Worm (Caenorhabditis elegans) whole organism, late embryonic: ENCODE measurements around the gene ZK688.12.
"Not testable (repeated sequence)": the region's sequence is repeated elsewhere in the genome, so short reads cannot be mapped to it uniquely, and the experiment has no call there.

ENCODE experiments used
- F13H6.1 ChIP-seq: sonication (generic microtip); optimal IDR thresholded peaks from 2 replicates; lab custom pipeline; 2016; ENCODE audit warnings: missing genetic modification characterization, missing compliant biosample characterization
- Y22D7AL.16 ChIP-seq: sonication (generic microtip); optimal IDR thresholded peaks from 2 replicates; lab custom pipeline; 2016; ENCODE audit warnings: missing genetic modification characterization, missing compliant biosample characterization
- ama-1 ChIP-seq: fragments of 150-350 bp; optimal IDR thresholded peaks from 2 replicates; lab custom pipeline; 2014
- ceh-2 ChIP-seq: sonication (generic microtip); optimal IDR thresholded peaks from 2 replicates; lab custom pipeline; 2016; ENCODE audit warnings: missing genotype, missing genetic modification characterization, missing compliant biosample characterization
- ceh-22 ChIP-seq: sonication (generic microtip); optimal IDR thresholded peaks from 2 replicates; lab custom pipeline; 2017; ENCODE audit warnings: missing biosample characterization, missing genetic modification characterization
- ceh-34 ChIP-seq: sonication (generic microtip); optimal IDR thresholded peaks from 2 replicates; lab custom pipeline; 2016; ENCODE audit warnings: mild to moderate bottlenecking, missing genetic modification characterization, missing compliant biosample characterization
- ceh-48 ChIP-seq: sonication (generic microtip); optimal IDR thresholded peaks from 2 replicates; lab custom pipeline; 2016; ENCODE audit warnings: missing genetic modification characterization, inconsistent platforms, missing compliant biosample characterization
- ceh-9 ChIP-seq: sonication (generic microtip); optimal IDR thresholded peaks from 2 replicates; lab custom pipeline; 2016; ENCODE audit warnings: mild to moderate bottlenecking, missing genetic modification characterization, inconsistent platforms, missing compliant biosample characterization
- pag-3 ChIP-seq: sonication (generic microtip); optimal IDR thresholded peaks from 2 replicates; lab custom pipeline; 2016; ENCODE audit warnings: missing compliant biosample characterization, missing genetic modification characterization, borderline replicate concordance
- pha-4 ChIP-seq: fragments of 150-350 bp; optimal IDR thresholded peaks from 2 replicates; lab custom pipeline; 2018; ENCODE audit warnings: missing biosample characterization, missing genetic modification reagents, missing genetic modification characterization

DNA sequence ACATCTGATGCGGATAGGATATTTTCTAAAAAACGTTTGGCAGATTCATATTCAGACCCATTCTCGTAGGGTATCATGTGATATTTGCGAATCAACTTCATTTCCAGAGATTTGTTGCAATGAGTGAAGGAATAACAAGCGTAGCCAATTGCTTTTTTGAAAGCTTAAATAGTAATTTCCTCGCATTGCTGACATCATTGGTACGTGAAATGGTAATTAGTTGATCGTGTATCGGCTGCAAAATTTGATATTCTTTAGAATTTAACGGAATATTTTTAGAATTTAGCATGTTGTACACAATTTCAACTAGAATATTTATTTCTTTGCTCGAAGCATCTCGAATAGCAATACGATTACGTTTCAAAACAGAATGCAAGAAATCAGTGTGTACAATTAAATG is 49.3 kb upstream of the ZK688.12 start, which contains the start of gene F54H12.4:
- not testable (repeated sequence) for TF ChIP-seq pha-4 (tag; lab: Kevin White, UChicago); ama-1 (lab: Kevin White, UChicago); Y22D7AL.16 (tag; lab: Kevin White, UChicago); ceh-22 (tag; lab: Kevin White, UChicago); ceh-48 (tag; lab: Kevin White, UChicago); ceh-9 (tag; lab: Kevin White, UChicago); F13H6.1 (tag; lab: Kevin White, UChicago); ceh-2 (tag; lab: Kevin White, UChicago); ceh-34 (tag; lab: Kevin White, UChicago); pag-3 (tag; lab: Kevin White, UChicago)
